Worm (Caenorhabditis elegans) whole organism, young adult: ENCODE results near the gene lgc-29.

ENCODE experiments used
- B0019.2 ChIP-seq: fragments of 200-800 bp; sonication (Bioruptor generic); conservative IDR thresholded peaks from 2 replicates; pipeline ENCODE4 v1.3.6; 2022; ENCODE audit warnings: missing genetic modification reagents, missing genetic modification characterization, missing compliant biosample characterization
- C06A6.2 ChIP-seq: fragments of 200-800 bp; sonication (Bioruptor generic); conservative IDR thresholded peaks from 2 replicates; pipeline ENCODE4 v1.3.6; 2022; ENCODE audit warnings: missing genetic modification characterization, missing compliant biosample characterization
- F33H1.4 ChIP-seq: fragments of 200-800 bp; sonication (Bioruptor generic); IDR thresholded peaks from 2 replicates; pipeline ENCODE4 v1.3.6; 2022; ENCODE audit warnings: missing genetic modification reagents, missing genetic modification characterization, missing compliant biosample characterization
- ama-1 ChIP-seq, 3 experiments: fragments of 150-350 bp in 1 of 3; sonication (generic microtip) in 2 of 3; optimal IDR thresholded peaks; 2 replicates each; lab custom pipeline; 2014 to 2018; ENCODE audit warnings: missing biosample characterization in 2 of 3, missing genetic modification characterization in 2 of 3, missing genetic modification reagents in 2 of 3
- mel-28 ChIP-seq: sonication (generic microtip); optimal IDR thresholded peaks from 2 replicates; lab custom pipeline; 2016; ENCODE audit warnings: borderline replicate concordance, mild to moderate bottlenecking, missing genetic modification characterization, missing compliant biosample characterization
- nfyb-1 ChIP-seq: fragments of 200-800 bp; sonication (Bioruptor generic); IDR thresholded peaks from 2 replicates; pipeline ENCODE4 v1.3.6; 2022; ENCODE audit warnings: missing genetic modification reagents, missing genetic modification characterization, missing compliant biosample characterization
- unc-62 ChIP-seq: fragments of 150-350 bp; optimal IDR thresholded peaks from 2 replicates; lab custom pipeline; 2014; ENCODE audit warnings: missing biosample characterization, missing genetic modification reagents, missing genetic modification characterization

- no peak for TF ChIP-seq ama-1 (optimal IDR thresholded peaks at IDR 0.05; lab: Kevin White, UChicago)
- no peak for TF ChIP-seq ama-1 (GFP tag; optimal IDR thresholded peaks at IDR 0.05; lab: Kevin White, UChicago)
- no peak for TF ChIP-seq C06A6.2
- TF ChIP-seq mel-28 (tag; lab: Kevin White, UChicago): no peak
- no peak for TF ChIP-seq unc-62 (GFP tag; lab: Kevin White, UChicago)
- no peak for TF ChIP-seq B0019.2 (GFP tag; lab: Robert Waterston, UW)
- TF ChIP-seq F33H1.4 (GFP tag; lab: Robert Waterston, UW): no peak
- no peak for TF ChIP-seq nfyb-1 (GFP tag; lab: Robert Waterston, UW)
Measured at ce11 chrV:4162922-4163321, 24.1 kb downstream of the lgc-29 start, which contains the start of gene Y45G5AM.4.
